Worm (Caenorhabditis elegans): Measurements from ENCODE around the gene vha-15.

ce11 chrX:2246908-2247307, 9.2 kb downstream of the vha-15 start, which contains the start of gene AH9.1:
- TF ChIP-seq ceh-82 (tag; optimal IDR thresholded peaks at IDR 0.05) (no peak), elt-3 (tag; optimal IDR thresholded peaks at IDR 0.05) (no peak), nhr-6 (tag; optimal IDR thresholded peaks at IDR 0.05) (no peak), snpc-4 (tag; optimal IDR thresholded peaks at IDR 0.05) (no peak), sma-3 (GFP tag; optimal IDR thresholded peaks at IDR 0.05) (no peak), dmd-4 (tag; optimal IDR thresholded peaks at IDR 0.05) (no peak), ztf-11 (tag; optimal IDR thresholded peaks at IDR 0.05) (no peak), nhr-77 (tag; optimal IDR thresholded peaks at IDR 0.05) (no peak), mdl-1 (tag; optimal IDR thresholded peaks at IDR 0.05) (no peak), lin-13 (GFP tag; optimal IDR thresholded peaks at IDR 0.05) (no peak), nhr-11 (tag; optimal IDR thresholded peaks at IDR 0.05) (no peak), ama-1 (optimal IDR thresholded peaks at IDR 0.05) (no peak)
